Fruit fly (Drosophila melanogaster): Measurements from ENCODE around the gene CG42588.

The CG42588 gene

DNA sequence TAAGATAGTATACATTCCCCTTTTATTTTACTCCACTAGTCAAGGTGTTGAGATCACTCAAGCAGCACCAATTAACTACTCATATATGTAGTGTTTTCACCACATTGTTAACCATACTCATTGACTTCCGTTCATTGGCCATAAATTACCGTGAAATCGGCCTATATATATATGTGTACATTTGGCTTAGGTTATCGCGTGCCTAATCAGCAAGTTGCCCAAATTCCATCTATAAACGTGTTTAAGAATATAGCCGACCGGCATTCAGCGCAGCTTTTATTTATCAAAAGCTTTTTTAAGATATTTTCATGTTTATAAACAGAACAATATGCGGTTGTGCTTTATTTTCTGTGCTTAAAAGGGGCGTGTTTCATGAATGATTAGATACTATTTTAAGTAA lies 14.5 kb downstream of the CG42588 start:
- TF ChIP-seq Hr78 (GFP tag; optimal IDR thresholded peaks at IDR 0.05) = peak in 1 of 2 experiments; percentile 34
- TF ChIP-seq sug (tag; optimal IDR thresholded peaks at IDR 0.05) = peak; percentile 43
- peak; percentile 69 for TF ChIP-seq cwo (GFP tag; optimal IDR thresholded peaks at IDR 0.05)
- TF ChIP-seq ems (GFP tag; optimal IDR thresholded peaks at IDR 0.05) = no peak
- peak; percentile 94 for TF ChIP-seq sd (tag; optimal IDR thresholded peaks at IDR 0.05)
- peak; percentile 72 for TF ChIP-seq CG34376 (GFP tag; optimal IDR thresholded peaks at IDR 0.05)
- TF ChIP-seq so (GFP tag; IDR thresholded peaks at IDR 0.05) = no peak
- TF ChIP-seq sens (GFP tag) = peak; percentile 71
- no peak for TF ChIP-seq Dip3 (GFP tag; optimal IDR thresholded peaks at IDR 0.05)
- TF ChIP-seq cad (GFP tag; optimal IDR thresholded peaks at IDR 0.05) = no peak
- TF ChIP-seq exex (tag; optimal IDR thresholded peaks at IDR 0.05) = peak; percentile 77
- peak; percentile 17 for TF ChIP-seq CG17568 (GFP tag; optimal IDR thresholded peaks at IDR 0.05)

dm6 chr3L:12830416-12830815 lies 16.4 kb downstream of the CG42588 start:
- TF ChIP-seq HmgD (GFP tag; optimal IDR thresholded peaks at IDR 0.05) = no peak
- peak; percentile 1 for TF ChIP-seq Nf-YB (GFP tag; optimal IDR thresholded peaks at IDR 0.05)
- no peak for TF ChIP-seq dimm (GFP tag; IDR thresholded peaks at IDR 0.05)
- peak; percentile 21 for TF ChIP-seq CG15269 (tag; optimal IDR thresholded peaks at IDR 0.05)
- TF ChIP-seq prd (optimal IDR thresholded peaks at IDR 0.05) = no peak
- TF ChIP-seq prd (GFP tag; IDR thresholded peaks at IDR 0.05) = no peak
- TF ChIP-seq tx (GFP tag; optimal IDR thresholded peaks at IDR 0.05) = no peak
- TF ChIP-seq CG12391 (tag; optimal IDR thresholded peaks at IDR 0.05) = peak; percentile 4
- no peak for TF ChIP-seq Elba2 (GFP tag; optimal IDR thresholded peaks at IDR 0.05)
- TF ChIP-seq CG1529 (GFP tag; optimal IDR thresholded peaks at IDR 0.05) = peak; percentile 9
- peak; percentile 72 for TF ChIP-seq sd (tag; optimal IDR thresholded peaks at IDR 0.05)
- TF ChIP-seq Xrp1 (GFP tag; IDR thresholded peaks at IDR 0.05) = peak; percentile 51; the same call in 1 of the 2 replicates
- no peak for TF ChIP-seq CG18619 (GFP tag; optimal IDR thresholded peaks at IDR 0.05)
- TF ChIP-seq fd3F (GFP tag; optimal IDR thresholded peaks at IDR 0.05) = peak; percentile 4
- no peak for TF ChIP-seq org-1 (GFP tag; optimal IDR thresholded peaks at IDR 0.05)
- peak; percentile 52; the same call in 1 of the 2 replicates for TF ChIP-seq vvl (GFP tag; IDR thresholded peaks at IDR 0.05)
- TF ChIP-seq CG8290 (GFP tag; optimal IDR thresholded peaks at IDR 0.05) = no peak
- peak in 1 of 2 experiments; percentile 45 for TF ChIP-seq CG8290 (tag; optimal IDR thresholded peaks at IDR 0.05)
- no peak for TF ChIP-seq GATAe (GFP tag; conservative IDR thresholded peaks at IDR 0.05)
- TF ChIP-seq CG10654 (GFP tag; optimal IDR thresholded peaks at IDR 0.05) = no peak
- TF ChIP-seq PHDP (tag; optimal IDR thresholded peaks at IDR 0.05) = peak; percentile 48
- no peak for TF ChIP-seq fd64A (GFP tag; optimal IDR thresholded peaks at IDR 0.05)
- TF ChIP-seq odd (GFP tag; optimal IDR thresholded peaks at IDR 0.05) = peak; percentile 18
- no peak for TF ChIP-seq zfh1 (GFP tag; IDR thresholded peaks at IDR 0.05)
- peak; percentile 28 for TF ChIP-seq bab2 (GFP tag; optimal IDR thresholded peaks at IDR 0.05)
- no peak for TF ChIP-seq scrt (GFP tag; optimal IDR thresholded peaks at IDR 0.05)
- TF ChIP-seq CG10209 (GFP tag; optimal IDR thresholded peaks at IDR 0.05) = peak; percentile 17
- TF ChIP-seq eve (GFP tag; optimal IDR thresholded peaks at IDR 0.05) = no peak
- TF ChIP-seq CG18599 (GFP tag; optimal IDR thresholded peaks at IDR 0.05) = no peak
- peak; percentile 17 for TF ChIP-seq CG1233 (GFP tag; optimal IDR thresholded peaks at IDR 0.05)
- peak; percentile 16 for TF ChIP-seq CG12769 (tag; optimal IDR thresholded peaks at IDR 0.05)
- TF ChIP-seq CG9609 (GFP tag; optimal IDR thresholded peaks at IDR 0.05) = no peak
- TF ChIP-seq CG17568 (GFP tag; optimal IDR thresholded peaks at IDR 0.05) = peak; percentile 54
- no peak for TF ChIP-seq CTCF (GFP tag; optimal IDR thresholded peaks at IDR 0.05)
- peak; percentile 2 for TF ChIP-seq Oli (tag; optimal IDR thresholded peaks at IDR 0.05)
- no peak for TF ChIP-seq CG13624 (GFP tag; optimal IDR thresholded peaks at IDR 0.05)
- TF ChIP-seq Optix (GFP tag; IDR thresholded peaks at IDR 0.05) = no peak
- peak; percentile 68 for TF ChIP-seq Med (GFP tag)
- no peak for TF ChIP-seq Hr39 (optimal IDR thresholded peaks at IDR 0.05)
- no peak for TF ChIP-seq CG10147 (GFP tag; optimal IDR thresholded peaks at IDR 0.05)
- TF ChIP-seq CG34376 (GFP tag; optimal IDR thresholded peaks at IDR 0.05) = no peak
- TF ChIP-seq CG17186 (GFP tag; optimal IDR thresholded peaks at IDR 0.05) = no peak
